Worm (Caenorhabditis elegans): ENCODE data around the gene B0034.2.

Gene B0034.2

DNA sequence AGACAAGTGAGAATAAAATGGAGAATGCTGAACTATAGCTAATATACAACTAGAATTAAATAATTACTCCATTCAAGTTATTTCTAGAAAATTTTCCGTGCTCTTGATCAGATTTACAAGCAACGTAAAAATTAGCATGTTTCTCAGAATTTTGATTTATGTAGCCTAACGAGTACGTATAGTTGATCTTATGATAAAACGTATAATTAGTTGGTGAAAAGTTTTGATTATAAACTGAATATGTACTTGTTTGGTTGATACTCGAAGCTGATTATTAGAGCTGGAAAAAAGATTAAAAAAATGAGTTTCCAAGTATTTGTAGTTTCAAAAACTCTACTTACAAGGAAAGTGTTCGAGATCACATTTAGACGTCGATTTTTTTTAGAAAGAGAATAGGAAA is 47.7 kb downstream of the B0034.2 start:
- no peak for TF ChIP-seq W03F9.2 (tag; optimal IDR thresholded peaks at IDR 0.05)
- no peak for TF ChIP-seq him-1 (tag; optimal IDR thresholded peaks at IDR 0.05)
- TF ChIP-seq dao-5 (tag; optimal IDR thresholded peaks at IDR 0.05), result no peak

DNA sequence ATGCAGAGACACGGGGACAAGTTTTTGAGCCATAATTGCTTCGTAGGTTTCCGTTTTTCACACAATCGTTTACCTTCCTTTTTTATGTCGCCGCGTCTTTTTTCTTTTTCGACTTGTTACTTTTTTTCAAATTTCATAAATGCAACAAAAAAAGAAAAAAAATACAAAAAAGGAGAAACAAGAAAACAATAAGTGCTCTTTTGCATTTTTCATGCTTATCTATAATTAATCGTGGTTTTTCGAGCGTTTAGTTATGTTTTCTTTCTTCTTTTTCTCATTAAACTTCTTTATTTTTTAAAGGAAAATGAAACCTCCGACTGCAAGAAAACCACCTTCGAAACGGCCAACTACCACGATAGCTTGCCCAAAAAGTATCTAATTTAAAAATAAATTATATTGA is 48.3 kb downstream of the B0034.2 start, which contains the start of gene F59G1.4:
TSS of gene F59G1.4 (plus strand) at position 301 of the 400 bp plus-strand sequence.
- no peak for TF ChIP-seq W03F9.2 (tag; optimal IDR thresholded peaks at IDR 0.05)
- no peak for TF ChIP-seq him-1 (tag; optimal IDR thresholded peaks at IDR 0.05)
- TF ChIP-seq dao-5 (tag; optimal IDR thresholded peaks at IDR 0.05), result no peak

Data from whole organism, L4/young adult.